Fruit fly (Drosophila melanogaster) whole organism, embryonic: ENCODE results near the gene Tet.

Experiments used
- Bdp1 ChIP-seq: fragments of 200-800 bp; sonication (Bioruptor generic); optimal IDR thresholded peaks from 3 replicates; lab custom pipeline; 2016; ENCODE audit warnings: missing biosample characterization, missing genetic modification characterization
- Blimp-1 ChIP-seq: fragments of 200-800 bp; sonication (Bioruptor generic); optimal IDR thresholded peaks from 3 replicates; lab custom pipeline; 2018; ENCODE audit warnings: missing biosample characterization, missing genetic modification characterization, mild to moderate bottlenecking, moderate library complexity, missing genetic modification reagents
- C15 ChIP-seq: fragments of 200-800 bp; sonication (Bioruptor generic); IDR thresholded peaks from 3 replicates; pipeline ENCODE4 v1.3.6; 2022; ENCODE audit warnings: missing biosample characterization, missing genetic modification characterization
- CG10274 ChIP-seq: fragments of 200-800 bp; sonication (Bioruptor generic); optimal IDR thresholded peaks from 3 replicates; lab custom pipeline; 2017; ENCODE audit warnings: missing biosample characterization, mild to moderate bottlenecking, missing genetic modification characterization
- CG10462 ChIP-seq: fragments of 200-800 bp; sonication (Bioruptor generic); optimal IDR thresholded peaks from 2 replicates; lab custom pipeline; 2016; ENCODE audit warnings: missing biosample characterization, missing genetic modification characterization
- CG11085 ChIP-seq: fragments of 200-800 bp; sonication (Bioruptor generic); IDR thresholded peaks from 2 replicates; pipeline ENCODE4 v1.3.6; 2022; ENCODE audit warnings: missing biosample characterization, missing genetic modification characterization
- CG11723 ChIP-seq: fragments of 200-800 bp; sonication (Bioruptor generic); optimal IDR thresholded peaks from 2 replicates; lab custom pipeline; 2017; ENCODE audit warnings: missing biosample characterization, mild to moderate bottlenecking, missing genetic modification characterization
- CG1233 ChIP-seq: fragments of 200-800 bp; sonication (Bioruptor generic); optimal IDR thresholded peaks from 4 replicates; lab custom pipeline; 2018; ENCODE audit warnings: missing biosample characterization, mild to moderate bottlenecking, missing genetic modification characterization
- CG12942 ChIP-seq: fragments of 200-800 bp; sonication (Bioruptor generic); optimal IDR thresholded peaks from 3 replicates; lab custom pipeline; 2016; ENCODE audit warnings: missing biosample characterization, missing genetic modification characterization
- CG14860 ChIP-seq: fragments of 200-800 bp; sonication (Bioruptor generic); IDR thresholded peaks from 3 replicates; pipeline ENCODE4 v1.3.6; 2022; ENCODE audit warnings: missing biosample characterization, missing genetic modification characterization; ENCODE audit not compliant: partially characterized antibody
- CG15073 ChIP-seq: fragments of 200-800 bp; sonication (Bioruptor generic); optimal IDR thresholded peaks from 2 replicates; lab custom pipeline; 2016; ENCODE audit warnings: missing biosample characterization, missing genetic modification characterization
- CG17385 ChIP-seq: fragments of 200-800 bp; sonication (Bioruptor generic); optimal IDR thresholded peaks from 3 replicates; lab custom pipeline; 2018; ENCODE audit warnings: missing biosample characterization, mild to moderate bottlenecking, missing genetic modification characterization
- CG18011 ChIP-seq: fragments of 200-800 bp; sonication (Bioruptor generic); optimal IDR thresholded peaks from 2 replicates; lab custom pipeline; 2017; ENCODE audit warnings: missing biosample characterization, missing genetic modification characterization, mild to moderate bottlenecking, moderate library complexity, missing genotype
- CG32532 ChIP-seq: fragments of 200-800 bp; sonication (Bioruptor generic); IDR thresholded peaks from 2 replicates; pipeline ENCODE4 v1.3.6; 2022; ENCODE audit warnings: missing biosample characterization, missing genetic modification characterization
- CG32767 ChIP-seq: fragments of 200-800 bp; sonication (Bioruptor generic); IDR thresholded peaks from 2 replicates; pipeline ENCODE4 v1.3.6; 2022; ENCODE audit warnings: missing biosample characterization, missing genetic modification characterization
- CG42726 ChIP-seq: fragments of 200-800 bp; sonication (Bioruptor generic); IDR thresholded peaks from 2 replicates; pipeline ENCODE4 v1.3.6; 2022; ENCODE audit warnings: missing biosample characterization, missing genetic modification characterization; ENCODE audit not compliant: partially characterized antibody
- CG4328 ChIP-seq: fragments of 200-800 bp; sonication (Bioruptor generic); optimal IDR thresholded peaks from 3 replicates; lab custom pipeline; 2017; ENCODE audit warnings: missing biosample characterization, missing genetic modification reagents, missing genetic modification characterization
- CG4617 ChIP-seq: fragments of 200-800 bp; sonication (Bioruptor generic); optimal IDR thresholded peaks from 3 replicates; lab custom pipeline; 2016; ENCODE audit warnings: missing biosample characterization, missing genetic modification characterization, borderline replicate concordance
- CG4820 ChIP-seq: fragments of 200-800 bp; sonication (Bioruptor generic); optimal IDR thresholded peaks from 3 replicates; lab custom pipeline; 2016; ENCODE audit warnings: missing biosample characterization, missing genetic modification characterization
- CG4854 ChIP-seq: fragments of 200-800 bp; sonication (Bioruptor generic); optimal IDR thresholded peaks from 2 replicates; lab custom pipeline; 2016; ENCODE audit warnings: missing biosample characterization, missing genetic modification characterization, inconsistent platforms
- CG7786 ChIP-seq: fragments of 200-800 bp; sonication (Bioruptor generic); optimal IDR thresholded peaks from 2 replicates; lab custom pipeline; 2016; ENCODE audit warnings: missing biosample characterization, missing genetic modification characterization
- CG8089 ChIP-seq: fragments of 200-800 bp; sonication (Bioruptor generic); optimal IDR thresholded peaks from 3 replicates; lab custom pipeline; 2016; ENCODE audit warnings: missing biosample characterization, missing genetic modification characterization
- CG8478 ChIP-seq: fragments of >200 bp; optimal IDR thresholded peaks from 2 replicates; lab custom pipeline; 2018
- CG9797 ChIP-seq: fragments of 200-800 bp; sonication (Bioruptor generic); optimal IDR thresholded peaks from 3 replicates; lab custom pipeline; 2018; ENCODE audit warnings: missing biosample characterization, mild to moderate bottlenecking, missing genetic modification characterization
- Fer1 ChIP-seq: fragments of 200-800 bp; sonication (Bioruptor generic); optimal IDR thresholded peaks from 2 replicates; lab custom pipeline; 2017; ENCODE audit warnings: missing biosample characterization, mild to moderate bottlenecking, missing genetic modification characterization
- GATAe ChIP-seq: fragments of 200-800 bp; sonication (Bioruptor generic); conservative IDR thresholded peaks from 2 replicates; pipeline ENCODE4 v1.3.6; 2022; ENCODE audit warnings: missing biosample characterization, missing genetic modification characterization
- H15 ChIP-seq: fragments of 200-800 bp; sonication (Bioruptor generic); IDR thresholded peaks from 3 replicates; pipeline ENCODE4 v1.3.6; 2022; ENCODE audit warnings: missing biosample characterization, missing genetic modification characterization
- Mad ChIP-seq: fragments of 200-800 bp; sonication (Bioruptor generic); optimal IDR thresholded peaks from 2 replicates; lab custom pipeline; 2016; ENCODE audit warnings: missing biosample characterization, missing genetic modification characterization
- Myb ChIP-seq: fragments of 200-800 bp; sonication (Bioruptor generic); optimal IDR thresholded peaks from 2 replicates; lab custom pipeline; 2016; ENCODE audit warnings: missing biosample characterization, missing genetic modification characterization
- Rx ChIP-seq: fragments of 200-800 bp; sonication (Bioruptor generic); IDR thresholded peaks from 2 replicates; pipeline ENCODE4 v1.3.6; 2022; ENCODE audit warnings: missing biosample characterization, missing genetic modification characterization
- ac ChIP-seq: fragments of 200-800 bp; sonication (Bioruptor generic); optimal IDR thresholded peaks from 3 replicates; lab custom pipeline; 2017; ENCODE audit warnings: missing biosample characterization, mild to moderate bottlenecking, missing genetic modification characterization
- amos ChIP-seq: fragments of 200-800 bp; sonication (Bioruptor generic); IDR thresholded peaks from 2 replicates; pipeline ENCODE4 v1.3.6; 2022; ENCODE audit warnings: missing biosample characterization, missing genetic modification characterization; ENCODE audit not compliant: partially characterized antibody
- corto ChIP-seq: fragments of 200-800 bp; sonication (Bioruptor generic); optimal IDR thresholded peaks from 2 replicates; lab custom pipeline; 2016; ENCODE audit warnings: missing biosample characterization, mild to moderate bottlenecking, missing genetic modification characterization, moderate library complexity
- fd3F ChIP-seq: fragments of 200-800 bp; sonication (Bioruptor generic); optimal IDR thresholded peaks from 2 replicates; lab custom pipeline; 2018; ENCODE audit warnings: missing biosample characterization, mild to moderate bottlenecking, missing genetic modification characterization, moderate library complexity
- fd64A ChIP-seq: fragments of 200-800 bp; sonication (Bioruptor generic); optimal IDR thresholded peaks from 3 replicates; lab custom pipeline; 2018; ENCODE audit warnings: missing biosample characterization, mild to moderate bottlenecking, missing genetic modification characterization
- grn ChIP-seq: fragments of 200-800 bp; sonication (Bioruptor generic); optimal IDR thresholded peaks from 3 replicates; lab custom pipeline; 2017; ENCODE audit warnings: missing biosample characterization, missing genetic modification characterization
- nau ChIP-seq: fragments of 200-800 bp; sonication (Bioruptor generic); optimal IDR thresholded peaks from 3 replicates; lab custom pipeline; 2017; ENCODE audit warnings: missing biosample characterization, mild to moderate bottlenecking, missing genetic modification characterization, missing genetic modification reagents
- nom ChIP-seq: fragments of 200-800 bp; sonication (Bioruptor generic); optimal IDR thresholded peaks from 2 replicates; lab custom pipeline; 2017; ENCODE audit warnings: missing biosample characterization, missing genetic modification characterization, mild to moderate bottlenecking, moderate library complexity, missing genetic modification reagents
- otp ChIP-seq: fragments of 200-800 bp; sonication (Bioruptor generic); IDR thresholded peaks from 3 replicates; pipeline ENCODE4, ENCODE4 v1.3.6; 2022; ENCODE audit warnings: missing biosample characterization, missing genetic modification characterization
- p53 ChIP-seq: fragments of 200-800 bp; sonication (Bioruptor generic); optimal IDR thresholded peaks from 2 replicates; lab custom pipeline; 2016; ENCODE audit warnings: missing biosample characterization, missing genetic modification characterization
- prd ChIP-seq, 3 experiments: fragments of >200 bp in 2 of 3; fragments of 200-800 bp in 1 of 3; sonication (Bioruptor generic) in 1 of 3; optimal IDR thresholded peaks in 2 of 3; IDR thresholded peaks in 1 of 3; 2 replicates in 2 of 3; 3 replicates in 1 of 3; pipeline versions ENCODE4 v1.3.6 to Lab custom; 2017 to 2022; ENCODE audit warnings: missing biosample characterization in 1 of 3, missing genetic modification characterization in 1 of 3
- pzg ChIP-seq: fragments of 200-800 bp; sonication (Bioruptor generic); optimal IDR thresholded peaks from 3 replicates; lab custom pipeline; 2018; ENCODE audit warnings: missing biosample characterization, mild to moderate bottlenecking, missing genetic modification characterization, moderate library complexity
- ranshi ChIP-seq: fragments of 200-800 bp; sonication (Bioruptor generic); IDR thresholded peaks from 2 replicates; pipeline ENCODE4 v1.3.6; 2022; ENCODE audit warnings: missing biosample characterization, missing genetic modification characterization
- repo ChIP-seq: fragments of 200-800 bp; sonication (Bioruptor generic); optimal IDR thresholded peaks from 2 replicates; lab custom pipeline; 2016; ENCODE audit warnings: missing biosample characterization, missing genetic modification characterization
- schlank ChIP-seq: fragments of 200-800 bp; sonication (Bioruptor generic); optimal IDR thresholded peaks from 2 replicates; lab custom pipeline; 2018; ENCODE audit warnings: missing biosample characterization, mild to moderate bottlenecking, missing genetic modification characterization
- sr ChIP-seq: fragments of 200-800 bp; sonication (Bioruptor generic); IDR thresholded peaks from 3 replicates; pipeline ENCODE4 v1.3.6; 2022; ENCODE audit warnings: missing biosample characterization, missing genetic modification characterization
- tgo ChIP-seq: fragments of 200-800 bp; sonication (Bioruptor generic); IDR thresholded peaks from 3 replicates; pipeline ENCODE4 v1.3.6; 2022; ENCODE audit warnings: missing biosample characterization, missing genetic modification characterization
- ttk ChIP-seq: fragments of 200-800 bp; sonication (Bioruptor generic); IDR thresholded peaks from 2 replicates; pipeline ENCODE4 v2.1.2; 2022; ENCODE audit warnings: missing biosample characterization, missing genetic modification characterization
- twi ChIP-seq: fragments of 200-800 bp; optimal IDR thresholded peaks from 2 replicates; lab custom pipeline; 2019; ENCODE audit warnings: missing biosample characterization, mild to moderate bottlenecking, missing genetic modification characterization, moderate library complexity
- wor ChIP-seq: fragments of 200-800 bp; sonication (Bioruptor generic); IDR thresholded peaks from 2 replicates; pipeline ENCODE4 v1.3.6; 2022; ENCODE audit warnings: missing biosample characterization, missing genetic modification characterization

Gene Tet

DNA sequence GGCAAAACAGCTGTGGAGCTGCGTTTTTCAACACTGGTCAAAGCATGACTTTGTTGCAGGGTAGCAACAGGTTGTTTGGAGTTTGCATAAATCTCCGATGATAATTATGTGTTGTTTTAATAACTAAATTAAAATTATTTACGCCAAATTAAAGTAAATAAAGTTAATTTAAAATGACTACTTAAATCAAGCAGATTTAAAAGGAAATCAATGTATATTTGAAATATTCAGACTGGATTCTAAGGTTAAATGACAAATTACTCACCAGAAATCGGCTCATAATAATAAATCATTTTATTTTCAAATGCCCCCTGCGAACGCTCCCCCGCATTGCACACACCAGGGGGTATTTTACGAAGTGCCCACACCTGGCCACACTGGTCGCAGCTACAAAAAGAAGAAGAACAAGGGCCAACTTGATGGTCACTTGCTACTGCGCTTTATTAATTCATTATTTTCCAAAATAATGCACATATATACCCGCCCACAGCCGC lies 104.9 kb downstream of the Tet start, which contains the start of the genes CG12093 and Atg2 (continued):
- peak; percentile 88; the same call in 2 of the 3 replicates for TF ChIP-seq C15 (GFP tag; lab: Robert Waterston, UW)
- no peak for TF ChIP-seq CG14860
- peak; percentile 7 for TF ChIP-seq CG15073 (GFP tag; lab: Kevin White, UChicago)
- TF ChIP-seq nom (GFP tag; lab: Kevin White, UChicago), result peak; percentile 80
- TF ChIP-seq twi, result peak; percentile 89
- peak; percentile 89 for TF ChIP-seq wor (GFP tag; lab: Robert Waterston, UW)
- TF ChIP-seq nau (GFP tag; lab: Kevin White, UChicago), result no peak
- peak; percentile 64 for TF ChIP-seq pzg (GFP tag; lab: Kevin White, UChicago)
- no peak for TF ChIP-seq grn (GFP tag; lab: Kevin White, UChicago)
- TF ChIP-seq schlank, result peak; percentile 82
- peak; percentile 92 for TF ChIP-seq CG32767
- TF ChIP-seq tgo (GFP tag; lab: Robert Waterston, UW), result peak; percentile 95
- TF ChIP-seq CG10274 (GFP tag; lab: Kevin White, UChicago), result peak; percentile 55
- TF ChIP-seq CG9797 (GFP tag; lab: Kevin White, UChicago), result peak; percentile 83
- TF ChIP-seq p53 (GFP tag; lab: Kevin White, UChicago), result peak; percentile 23
- TF ChIP-seq CG4617, result peak; percentile 79
- peak; percentile 41 for TF ChIP-seq CG8089 (GFP tag; lab: Kevin White, UChicago)
- TF ChIP-seq fd64A (GFP tag; lab: Kevin White, UChicago), result no peak
- TF ChIP-seq sr (GFP tag; lab: Robert Waterston, UW), result peak; percentile 51; the same call in 1 of the 3 replicates
- no peak for TF ChIP-seq corto (GFP tag; lab: Kevin White, UChicago)
- peak; percentile 92 for TF ChIP-seq CG12942 (GFP tag; lab: Kevin White, UChicago)
- TF ChIP-seq CG7786, result peak; percentile 63
- TF ChIP-seq GATAe, result peak; percentile 65; the same call in 1 of the 2 replicates
- TF ChIP-seq prd (optimal IDR thresholded peaks at IDR 0.05; lab: Kevin White, UChicago), result no peak
- peak; percentile 95 for TF ChIP-seq prd (GFP tag; IDR thresholded peaks at IDR 0.05; lab: Robert Waterston, UW)
- peak; percentile 78 for TF ChIP-seq CG11723 (GFP tag; lab: Kevin White, UChicago)
- TF ChIP-seq ac (GFP tag; lab: Kevin White, UChicago), result peak; percentile 52
- peak; percentile 58 for TF ChIP-seq Myb (GFP tag; lab: Kevin White, UChicago)
- no peak for TF ChIP-seq CG8478
- TF ChIP-seq CG11085, result peak; percentile 90
- TF ChIP-seq amos, result peak; percentile 24; the same call in 1 of the 2 replicates
- TF ChIP-seq Mad (GFP tag; lab: Kevin White, UChicago), result peak; percentile 87
- peak; percentile 97 for TF ChIP-seq CG17385 (GFP tag; lab: Kevin White, UChicago)
- peak; percentile 84 for TF ChIP-seq CG4328 (GFP tag; lab: Kevin White, UChicago)
- TF ChIP-seq ranshi, result peak; percentile 89
- TF ChIP-seq CG4820 (GFP tag; lab: Kevin White, UChicago), result peak; percentile 82
- TF ChIP-seq Bdp1, result peak; percentile 41
- peak; percentile 92 for TF ChIP-seq fd3F
- TF ChIP-seq ttk (GFP tag; lab: Robert Waterston, UW), result peak; percentile 92
- TF ChIP-seq Blimp-1 (GFP tag; lab: Kevin White, UChicago), result peak; percentile 79
- peak; percentile 42 for TF ChIP-seq repo
- peak; percentile 75 for TF ChIP-seq CG18011 (GFP tag; lab: Kevin White, UChicago)
- TF ChIP-seq H15, result peak; percentile 88
- peak; percentile 84 for TF ChIP-seq Fer1 (GFP tag; lab: Kevin White, UChicago)
- TF ChIP-seq Rx, result peak; percentile 85
- TF ChIP-seq CG1233 (GFP tag; lab: Kevin White, UChicago), result peak; percentile 90
- no peak for TF ChIP-seq CG42726
- peak; percentile 87 for TF ChIP-seq CG10462 (GFP tag; lab: Kevin White, UChicago)
- TF ChIP-seq otp, result peak; percentile 85
- TF ChIP-seq CG32532 (GFP tag; lab: Robert Waterston, UW), result peak; percentile 97
- peak; percentile 74 for TF ChIP-seq CG4854 (GFP tag; lab: Kevin White, UChicago)
